Fruit fly (Drosophila melanogaster) whole organism, pupa: ENCODE measurements around the gene Theg.
A peak's percentile ranks its signal among the peaks of the same experiment; 100 is the strongest.

ENCODE experiments used
- CG10348 ChIP-seq: fragments of 200-800 bp; sonication (Bioruptor generic); IDR thresholded peaks from 2 replicates; pipeline ENCODE4 v1.3.6; 2022; ENCODE audit warnings: missing biosample characterization, missing genetic modification characterization
- CG12605 ChIP-seq: fragments of 200-800 bp; sonication (Bioruptor generic); IDR thresholded peaks from 2 replicates; pipeline ENCODE4 v1.3.6; 2022; ENCODE audit warnings: missing biosample characterization, missing genetic modification characterization
- CG13204 ChIP-seq: fragments of 200-800 bp; sonication (Bioruptor generic); optimal IDR thresholded peaks from 2 replicates; lab custom pipeline; 2018; ENCODE audit warnings: missing biosample characterization, mild to moderate bottlenecking, missing genetic modification characterization, moderate library complexity
- CG14655 ChIP-seq: fragments of 200-800 bp; sonication (Bioruptor generic); optimal IDR thresholded peaks from 3 replicates; lab custom pipeline; 2017; ENCODE audit warnings: mild to moderate bottlenecking, missing biosample characterization, missing genetic modification reagents, missing genetic modification characterization
- CG15710 ChIP-seq: fragments of 200-800 bp; sonication (Bioruptor generic); optimal IDR thresholded peaks from 2 replicates; lab custom pipeline; 2018; ENCODE audit warnings: missing biosample characterization, mild to moderate bottlenecking, missing genetic modification characterization, moderate library complexity
- CG17806 ChIP-seq: fragments of 200-800 bp; sonication (Bioruptor generic); optimal IDR thresholded peaks from 2 replicates; lab custom pipeline; 2018; ENCODE audit warnings: missing biosample characterization, mild to moderate bottlenecking, missing genetic modification characterization, moderate library complexity
- CG32121 ChIP-seq: fragments of 200-800 bp; sonication (Bioruptor generic); IDR thresholded peaks from 2 replicates; pipeline ENCODE4 v1.3.6; 2022; ENCODE audit warnings: missing biosample characterization, missing genetic modification characterization
- CG34367 ChIP-seq: fragments of 200-800 bp; sonication (Bioruptor generic); optimal IDR thresholded peaks from 2 replicates; lab custom pipeline; 2018; ENCODE audit warnings: missing biosample characterization, mild to moderate bottlenecking, missing genetic modification characterization
- CG4496 ChIP-seq: fragments of 200-800 bp; sonication (Bioruptor generic); IDR thresholded peaks from 3 replicates; pipeline ENCODE4 v1.3.6; 2022; ENCODE audit warnings: missing biosample characterization, missing genetic modification characterization
- CG8159 ChIP-seq: fragments of 200-800 bp; sonication (Bioruptor generic); optimal IDR thresholded peaks from 3 replicates; lab custom pipeline; 2018; ENCODE audit warnings: missing biosample characterization, mild to moderate bottlenecking, missing genetic modification characterization, moderate library complexity
- CG8301 ChIP-seq: fragments of 200-800 bp; sonication (Bioruptor generic); optimal IDR thresholded peaks from 2 replicates; lab custom pipeline; 2018; ENCODE audit warnings: missing biosample characterization, mild to moderate bottlenecking, missing genetic modification characterization
- CG9948 ChIP-seq: fragments of 200-800 bp; sonication (Bioruptor generic); optimal IDR thresholded peaks from 2 replicates; lab custom pipeline; 2018; ENCODE audit warnings: missing biosample characterization, mild to moderate bottlenecking, missing genetic modification characterization, moderate library complexity
- D1 ChIP-seq: fragments of 200-800 bp; sonication (Bioruptor generic); optimal IDR thresholded peaks from 2 replicates; lab custom pipeline; 2018; ENCODE audit warnings: missing biosample characterization, mild to moderate bottlenecking, missing genetic modification characterization, moderate library complexity
- EcR ChIP-seq: fragments of 200-800 bp; sonication (Bioruptor generic); optimal IDR thresholded peaks from 3 replicates; lab custom pipeline; 2019; ENCODE audit warnings: missing biosample characterization, missing genetic modification characterization, mild to moderate bottlenecking, moderate library complexity, missing genetic modification reagents
- Ets98B ChIP-seq: fragments of 200-800 bp; sonication (Bioruptor generic); IDR thresholded peaks from 2 replicates; pipeline ENCODE4 v1.3.6; 2022; ENCODE audit warnings: missing biosample characterization, missing genetic modification characterization
- Pif1A ChIP-seq: fragments of 200-800 bp; sonication (Bioruptor generic); optimal IDR thresholded peaks from 3 replicates; lab custom pipeline; 2016; ENCODE audit warnings: missing biosample characterization, missing genetic modification characterization
- Pif1B ChIP-seq: fragments of 200-800 bp; sonication (Bioruptor generic); optimal IDR thresholded peaks from 3 replicates; lab custom pipeline; 2016; ENCODE audit warnings: missing biosample characterization, missing genetic modification characterization
- Snoo ChIP-seq: fragments of 200-800 bp; sonication (Bioruptor generic); optimal IDR thresholded peaks from 3 replicates; lab custom pipeline; 2017; ENCODE audit warnings: missing biosample characterization, mild to moderate bottlenecking, missing genetic modification characterization, inconsistent platforms
- fd96Ca ChIP-seq: fragments of 200-800 bp; sonication (Bioruptor generic); IDR thresholded peaks from 3 replicates; pipeline ENCODE4 v1.3.6; 2022; ENCODE audit warnings: missing biosample characterization, missing genetic modification characterization
- gl ChIP-seq: fragments of 200-800 bp; sonication (Bioruptor generic); optimal IDR thresholded peaks from 2 replicates; lab custom pipeline; 2018; ENCODE audit warnings: missing biosample characterization, mild to moderate bottlenecking, missing genetic modification characterization
- rn ChIP-seq: fragments of 200-800 bp; sonication (Bioruptor generic); IDR thresholded peaks from 2 replicates; pipeline ENCODE4 v1.3.6; 2022; ENCODE audit warnings: missing biosample characterization, missing genetic modification characterization

Gene Theg

DNA sequence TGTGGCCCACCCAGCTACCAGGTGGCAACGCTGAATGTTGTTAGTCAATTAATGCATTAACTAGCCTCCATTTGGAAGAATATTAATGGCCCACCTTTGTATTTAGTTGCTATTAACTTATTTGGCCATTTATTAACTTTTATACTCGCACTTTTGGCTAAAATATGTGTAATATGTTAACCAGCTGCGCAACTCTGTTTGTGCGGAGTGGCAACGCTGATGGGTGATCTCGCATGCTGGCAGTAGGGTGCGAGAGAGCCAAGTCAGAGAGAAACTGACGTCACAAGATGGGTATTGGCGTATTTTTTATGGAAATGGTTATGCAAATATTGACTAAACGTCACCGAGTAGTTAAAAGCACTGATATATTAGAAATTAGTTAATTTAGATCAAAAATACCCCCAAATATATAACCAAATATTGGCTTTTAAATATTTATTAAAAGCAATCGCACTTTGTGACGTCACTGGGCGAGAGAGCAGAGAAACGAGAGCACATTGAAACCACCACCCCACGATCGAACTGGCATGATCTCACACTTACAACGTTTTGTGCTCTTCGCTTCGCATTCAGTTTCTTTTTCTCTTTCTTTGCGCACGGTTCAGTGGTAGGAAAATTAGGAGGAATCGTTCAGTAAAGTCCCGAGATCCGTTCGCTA lies 27.3 kb downstream of the Theg start, which contains the start of gene how:
Gene how (plus strand): TSS at position 567 of the 658 bp plus-strand sequence.
- TF ChIP-seq D1 (tag; lab: Kevin White, UChicago) (no peak), CG15710 (tag; lab: Kevin White, UChicago) (peak; percentile 13), EcR (no peak), Snoo (tag; lab: Kevin White, UChicago) (peak; percentile 16), Pif1A (peak; percentile 33), fd96Ca (GFP tag; lab: Robert Waterston, UW) (peak; percentile 5; the same call in 1 of the 3 replicates), CG12605 (GFP tag; lab: Robert Waterston, UW) (no peak), rn (GFP tag; lab: Robert Waterston, UW) (no peak), Pif1B (GFP tag; lab: Kevin White, UChicago) (peak; percentile 40), CG4496 (GFP tag; lab: Robert Waterston, UW) (no peak), CG13204 (GFP tag; lab: Kevin White, UChicago) (no peak)

- TF ChIP-seq CG9948 (tag; lab: Kevin White, UChicago) (no peak), CG4496 (GFP tag; lab: Robert Waterston, UW) (no peak), EcR (peak; percentile 35)
These were observed 27.9 kb downstream of the Theg start for dm6 chr3R:22042283-22042875.

DNA sequence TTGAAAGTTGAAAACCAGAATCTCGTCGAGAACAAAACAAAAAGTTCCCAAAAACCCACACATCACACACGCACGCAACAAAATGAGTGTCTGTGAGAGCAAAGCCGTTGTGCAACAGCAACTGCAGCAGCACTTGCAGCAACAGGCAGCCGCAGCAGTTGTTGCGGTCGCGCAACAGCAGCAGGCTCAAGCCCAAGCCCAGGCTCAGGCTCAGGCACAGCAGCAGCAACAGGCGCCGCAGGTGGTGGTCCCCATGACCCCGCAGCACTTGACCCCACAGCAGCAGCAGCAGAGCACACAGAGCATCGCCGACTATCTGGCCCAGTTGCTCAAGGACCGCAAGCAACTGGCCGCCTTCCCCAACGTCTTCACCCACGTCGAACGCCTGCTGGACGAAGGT lies 28.5 kb downstream of the Theg start:
- TF ChIP-seq CG32121 (no peak), CG12605 (GFP tag; lab: Robert Waterston, UW) (0 out of 2 replicates have a peak, but pooled peaks have one; percentile 20)

DNA sequence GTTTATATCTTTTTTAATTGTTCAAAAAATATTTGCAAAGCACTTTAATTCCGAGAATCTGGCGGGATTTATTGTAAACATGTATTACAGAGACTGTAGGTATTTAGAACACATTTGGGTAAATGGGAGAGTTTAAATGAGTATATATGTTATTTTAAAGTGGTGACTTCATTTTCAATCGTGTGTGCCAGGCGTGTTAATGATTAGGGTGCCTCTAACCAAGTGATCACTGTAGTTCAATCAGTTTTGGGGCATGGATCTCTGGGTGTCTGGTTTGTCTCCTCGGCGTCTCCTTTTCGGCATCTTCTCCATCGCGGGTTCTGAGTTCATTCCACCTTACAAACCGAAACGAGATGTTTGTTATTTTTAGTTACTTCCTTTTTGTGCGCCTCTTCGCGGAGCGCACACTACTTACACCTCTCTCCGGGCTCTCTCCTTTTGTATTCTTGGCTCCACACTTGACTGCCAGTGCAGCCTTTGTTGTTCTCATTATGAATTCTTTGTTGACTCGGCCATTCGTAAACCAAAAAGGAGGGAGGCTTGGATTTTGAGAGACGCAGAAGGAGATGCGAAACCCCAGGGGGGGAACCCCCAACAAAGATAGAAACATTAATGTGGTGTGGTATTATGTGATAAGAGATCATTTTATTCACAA lies 29.4 kb downstream of the Theg start:
- no peak for TF ChIP-seq CG10348 (GFP tag; lab: Robert Waterston, UW)
- TF ChIP-seq EcR = peak; percentile 97
- TF ChIP-seq CG9948 (tag; lab: Kevin White, UChicago) = no peak
- TF ChIP-seq CG13204 (GFP tag; lab: Kevin White, UChicago) = peak; percentile 7
- no peak for TF ChIP-seq CG14655 (GFP tag; lab: Kevin White, UChicago)
- no peak for TF ChIP-seq CG17806 (tag; lab: Kevin White, UChicago)
- TF ChIP-seq Pif1B (GFP tag; lab: Kevin White, UChicago) = no peak
- TF ChIP-seq CG12605 (GFP tag; lab: Robert Waterston, UW) = no peak
- TF ChIP-seq CG32121 = no peak
- TF ChIP-seq CG8159 (tag; lab: Kevin White, UChicago) = no peak
- no peak for TF ChIP-seq gl
- TF ChIP-seq D1 (tag; lab: Kevin White, UChicago) = peak; percentile 19
- no peak for TF ChIP-seq CG34367 (tag; lab: Kevin White, UChicago)
- TF ChIP-seq rn (GFP tag; lab: Robert Waterston, UW) = no peak
- TF ChIP-seq CG8301 = no peak
- 0 out of 3 replicates have a peak, but pooled peaks have one; percentile 7 for TF ChIP-seq fd96Ca (GFP tag; lab: Robert Waterston, UW)

dm6 chr3R:22044443-22044970 lies 30.0 kb downstream of the Theg start:
- no peak for TF ChIP-seq CG9948 (tag; lab: Kevin White, UChicago)
- TF ChIP-seq CG34367 (tag; lab: Kevin White, UChicago) = no peak
- TF ChIP-seq, all 21 proteins: peak for 0

dm6 chr3R:22046231-22046630 lies 31.7 kb downstream of the Theg start:
- TF ChIP-seq fd96Ca (GFP tag; lab: Robert Waterston, UW) = 0 out of 3 replicates have a peak, but pooled peaks have one; percentile 11
- TF ChIP-seq CG17806 (tag; lab: Kevin White, UChicago) = no peak
- peak; percentile 0 for TF ChIP-seq Snoo (tag; lab: Kevin White, UChicago)

- TF ChIP-seq CG8159 (tag; lab: Kevin White, UChicago) (no peak), Snoo (tag; lab: Kevin White, UChicago) (no peak), CG9948 (tag; lab: Kevin White, UChicago) (no peak), D1 (tag; lab: Kevin White, UChicago) (no peak), EcR (no peak), Pif1A (no peak), CG32121 (no peak), fd96Ca (GFP tag; lab: Robert Waterston, UW) (no peak), CG13204 (GFP tag; lab: Kevin White, UChicago) (no peak), Ets98B (GFP tag; lab: Robert Waterston, UW) (no peak), Pif1B (GFP tag; lab: Kevin White, UChicago) (no peak), CG4496 (GFP tag; lab: Robert Waterston, UW) (no peak)
These were observed 32.2 kb downstream of the Theg start for dm6 chr3R:22046723-22047122.
